Worm (Caenorhabditis elegans): Measurements from ENCODE around the gene F41B5.1.
A peak's percentile ranks its signal among the peaks of the same experiment; 100 is the strongest.

Gene F41B5.1

DNA sequence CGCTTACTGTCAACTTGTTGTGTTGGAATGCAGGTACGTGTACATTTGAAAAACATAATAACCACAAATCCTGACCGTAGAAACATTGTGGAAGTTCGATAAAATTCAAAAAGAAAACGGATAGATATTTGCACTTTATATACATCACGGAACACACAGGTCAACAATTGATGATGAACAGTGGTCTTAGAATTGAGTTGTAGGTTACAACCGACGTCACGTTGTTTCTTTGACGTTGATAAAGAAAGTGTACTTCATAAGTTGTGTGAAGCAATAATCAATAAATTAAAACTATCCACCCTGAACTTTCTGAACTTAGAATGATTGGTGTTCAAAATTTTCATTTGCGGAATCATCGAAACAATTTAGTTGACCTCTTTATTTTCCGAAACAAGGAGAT, 16.4 kb downstream of the F41B5.1 start, which contains the start of gene Y5H2A.1:
Y5H2A.1 (minus strand) TSS at position 101 of the 400 bp plus-strand sequence.
- TF ChIP-seq dpl-1 (GFP tag; optimal IDR thresholded peaks at IDR 0.05) (no peak), lsy-2 (tag; optimal IDR thresholded peaks at IDR 0.05) (no peak), mab-9 (GFP tag; IDR thresholded peaks at IDR 0.05) (no peak), elt-2 (tag; optimal IDR thresholded peaks at IDR 0.05) (no peak), lin-35 (GFP tag; optimal IDR thresholded peaks at IDR 0.05) (no peak), nhr-12 (tag; optimal IDR thresholded peaks at IDR 0.05) (no peak), nhr-76 (tag; optimal IDR thresholded peaks at IDR 0.05) (no peak), fkh-4 (tag; optimal IDR thresholded peaks at IDR 0.05; ENCODE audit: borderline replicate concordance) (no peak), elt-3 (tag; optimal IDR thresholded peaks at IDR 0.05) (no peak), C04F5.9 (tag; optimal IDR thresholded peaks at IDR 0.05) (no peak), hlh-4 (tag; optimal IDR thresholded peaks at IDR 0.05) (no peak), nhr-77 (tag; optimal IDR thresholded peaks at IDR 0.05) (no peak)

DNA sequence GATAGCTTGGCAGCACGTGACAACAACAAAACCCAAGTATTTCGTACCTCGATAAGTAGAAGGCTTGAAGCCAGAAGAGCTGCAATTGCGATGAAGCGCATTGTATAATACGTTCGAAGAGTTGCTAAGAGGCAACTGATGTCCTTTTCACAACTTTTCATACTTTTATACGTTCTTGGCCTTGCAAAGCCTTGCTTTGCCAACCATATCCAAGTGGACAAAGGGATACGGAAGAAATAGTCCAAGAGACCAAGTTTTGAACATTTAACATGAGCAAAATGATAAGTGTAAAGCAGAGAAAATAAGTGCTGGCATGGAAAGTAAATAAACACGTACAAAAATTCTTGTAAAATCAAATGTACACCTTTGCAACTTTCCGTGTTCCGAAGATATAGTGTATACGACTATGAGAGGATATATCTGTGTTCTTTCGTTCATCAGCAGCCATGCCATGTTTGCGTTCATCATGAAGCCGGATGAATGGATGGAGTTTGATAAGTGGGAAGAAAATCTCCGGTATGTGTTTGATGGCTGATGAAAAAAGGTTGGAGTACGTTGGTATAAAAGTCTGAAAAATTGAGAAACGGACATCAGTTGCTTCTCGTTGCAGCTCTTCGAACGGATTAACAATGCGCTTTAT, 19.0 kb downstream of the F41B5.1 start, which contains the start of the genes Y5H2A.4 and abu-4:
Y5H2A.4 (minus strand) TSS at position 101 of the 640 bp plus-strand sequence.
abu-4 (plus strand) TSS at position 590 of the 640 bp plus-strand sequence.
- TF ChIP-seq xbp-1 (tag; optimal IDR thresholded peaks at IDR 0.05) (no peak), sup-37 (GFP tag; optimal IDR thresholded peaks at IDR 0.05) (no peak), elt-3 (tag; optimal IDR thresholded peaks at IDR 0.05) (no peak), aly-2 (tag; optimal IDR thresholded peaks at IDR 0.05) (no peak), C16A3.4 (tag; optimal IDR thresholded peaks at IDR 0.05) (no peak), Y116A8C.19 (tag; optimal IDR thresholded peaks at IDR 0.05; ENCODE audit: borderline replicate concordance) (no peak), fkh-8 (tag; optimal IDR thresholded peaks at IDR 0.05) (no peak), nhr-76 (tag; optimal IDR thresholded peaks at IDR 0.05) (no peak), efl-1 (optimal IDR thresholded peaks at IDR 0.05) (no peak), efl-1 (GFP tag; optimal IDR thresholded peaks at IDR 0.05 in 1 of 2) (no peak), sox-4 (tag; optimal IDR thresholded peaks at IDR 0.05) (no peak)

DNA sequence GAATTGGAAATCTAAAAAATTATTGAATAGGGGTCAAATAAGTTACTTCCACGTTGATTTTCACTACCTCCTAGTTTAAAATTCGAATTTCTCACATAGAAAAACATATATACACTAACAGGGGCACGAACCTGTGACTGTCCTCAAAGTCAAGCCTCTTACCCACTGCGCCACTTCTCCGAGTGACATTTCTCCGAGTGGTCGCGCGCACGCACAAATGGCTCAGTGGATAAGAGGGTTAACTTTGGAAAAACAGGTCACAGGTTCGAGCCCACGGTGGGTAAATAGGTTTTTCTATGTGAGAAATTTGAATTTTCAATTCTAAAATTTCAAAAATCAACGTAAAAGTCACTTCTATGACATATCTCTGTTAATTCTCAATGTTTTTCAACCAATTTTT, 21.9 kb downstream of the F41B5.1 start:
- TF ChIP-seq dpl-1 (GFP tag; optimal IDR thresholded peaks at IDR 0.05) (no peak), ztf-4 (tag; optimal IDR thresholded peaks at IDR 0.05) (no peak), lin-14 (GFP tag; optimal IDR thresholded peaks at IDR 0.05) (peak; percentile 67), ztf-11 (tag; optimal IDR thresholded peaks at IDR 0.05) (no peak), nhr-85 (tag) (peak; percentile 42), hlh-4 (tag; optimal IDR thresholded peaks at IDR 0.05) (no peak), nhr-47 (tag; optimal IDR thresholded peaks at IDR 0.05) (no peak), ceh-8 (GFP tag; optimal IDR thresholded peaks at IDR 0.05) (no peak), efl-1 (optimal IDR thresholded peaks at IDR 0.05) (no peak), efl-1 (GFP tag; optimal IDR thresholded peaks at IDR 0.05 in 1 of 2) (peak in 1 of 2 experiments; percentile 81), fkh-4 (tag; optimal IDR thresholded peaks at IDR 0.05; ENCODE audit: borderline replicate concordance) (no peak), fkh-8 (tag; optimal IDR thresholded peaks at IDR 0.05) (peak; percentile 19), zip-4 (GFP tag; optimal IDR thresholded peaks at IDR 0.05) (no peak), ceh-82 (tag; optimal IDR thresholded peaks at IDR 0.05) (peak in 1 of 3 experiments; percentile 21), nhr-77 (tag; optimal IDR thresholded peaks at IDR 0.05) (peak; percentile 50), nhr-71 (tag; optimal IDR thresholded peaks at IDR 0.05) (peak; percentile 21), lin-13 (GFP tag; optimal IDR thresholded peaks at IDR 0.05) (peak; percentile 25), unc-98 (GFP tag; IDR thresholded peaks at IDR 0.05) (no peak), snu-23 (GFP tag; optimal IDR thresholded peaks at IDR 0.05) (peak; percentile 19), skn-1 (tag; optimal IDR thresholded peaks at IDR 0.05) (no peak), nhr-11 (tag; optimal IDR thresholded peaks at IDR 0.05) (no peak), pax-3 (tag; optimal IDR thresholded peaks at IDR 0.05) (no peak), lin-35 (GFP tag; optimal IDR thresholded peaks at IDR 0.05) (peak in 1 of 2 experiments; percentile 48), nhr-20 (tag; optimal IDR thresholded peaks at IDR 0.05) (peak; percentile 13), irx-1 (tag; optimal IDR thresholded peaks at IDR 0.05) (no peak), unc-30 (tag; optimal IDR thresholded peaks at IDR 0.05) (no peak)
